Fruit fly (Drosophila melanogaster): ENCODE measurements around the gene Notum.

The Notum gene

DNA sequence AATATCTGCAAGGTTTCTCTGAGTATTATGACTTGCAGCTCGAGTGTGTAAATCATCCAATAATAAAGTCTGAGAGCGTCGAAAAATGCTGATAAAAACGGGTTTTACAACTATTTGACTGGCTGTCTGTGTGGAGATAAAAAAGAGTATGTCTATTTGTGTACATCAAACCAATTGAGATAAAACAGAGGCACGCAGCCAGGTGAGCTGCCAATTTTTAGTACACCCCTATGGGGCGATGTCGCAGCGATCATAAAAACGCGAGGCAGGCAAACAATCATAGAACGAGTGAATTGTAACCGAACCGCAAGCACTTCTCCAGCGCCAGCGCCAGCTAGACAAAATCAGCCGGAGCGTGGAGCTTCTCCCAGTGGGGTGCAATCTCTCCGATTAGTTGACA is 43.4 kb upstream of the Notum start, which contains the start of gene CG17027:
Gene CG17027, plus strand, starts transcription at position 189 of the 400 bp plus-strand sequence.
- TF ChIP-seq cic (GFP tag; optimal IDR thresholded peaks at IDR 0.05) = peak; percentile 59
- no peak for TF ChIP-seq CG5204 (GFP tag; optimal IDR thresholded peaks at IDR 0.05)

DNA sequence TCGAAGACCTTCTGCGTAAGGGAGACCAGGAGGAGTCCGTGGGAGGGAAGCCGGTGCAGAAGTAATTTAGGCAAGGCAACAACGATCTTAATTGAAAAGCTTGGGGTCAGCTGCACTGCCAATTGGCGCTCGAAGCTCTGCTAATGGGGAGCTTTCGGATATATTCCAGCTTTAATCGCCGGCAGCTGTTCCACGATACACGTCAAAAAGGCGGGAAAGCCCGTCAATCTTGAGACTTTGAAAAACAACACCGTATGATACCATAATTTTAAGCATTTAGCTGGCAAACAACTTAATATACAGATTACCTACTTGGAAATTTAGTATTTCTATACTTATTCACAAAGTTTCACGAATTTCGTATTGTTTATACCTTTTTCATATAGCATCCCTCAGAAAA is 41.9 kb upstream of the Notum start:
- TF ChIP-seq CG33017 (tag; optimal IDR thresholded peaks at IDR 0.05) = no peak
- no peak for TF ChIP-seq CG12768 (GFP tag; optimal IDR thresholded peaks at IDR 0.05)
- TF ChIP-seq tj (GFP tag; optimal IDR thresholded peaks at IDR 0.05) = no peak
- TF ChIP-seq cic (GFP tag; optimal IDR thresholded peaks at IDR 0.05) = no peak
- TF ChIP-seq toe (GFP tag; optimal IDR thresholded peaks at IDR 0.05) = no peak
- no peak for TF ChIP-seq Crg-1 (GFP tag; optimal IDR thresholded peaks at IDR 0.05)
- TF ChIP-seq pad (GFP tag; optimal IDR thresholded peaks at IDR 0.05) = no peak
- TF ChIP-seq CG14711 (tag; optimal IDR thresholded peaks at IDR 0.05) = no peak
- no peak for TF ChIP-seq Hr96 (GFP tag; optimal IDR thresholded peaks at IDR 0.05)
- no peak for TF ChIP-seq kay (GFP tag; ENCODE audit: borderline replicate concordance)
- TF ChIP-seq bab1 (GFP tag; optimal IDR thresholded peaks at IDR 0.05) = no peak
- no peak for TF ChIP-seq Clk (GFP tag; optimal IDR thresholded peaks at IDR 0.05)

DNA sequence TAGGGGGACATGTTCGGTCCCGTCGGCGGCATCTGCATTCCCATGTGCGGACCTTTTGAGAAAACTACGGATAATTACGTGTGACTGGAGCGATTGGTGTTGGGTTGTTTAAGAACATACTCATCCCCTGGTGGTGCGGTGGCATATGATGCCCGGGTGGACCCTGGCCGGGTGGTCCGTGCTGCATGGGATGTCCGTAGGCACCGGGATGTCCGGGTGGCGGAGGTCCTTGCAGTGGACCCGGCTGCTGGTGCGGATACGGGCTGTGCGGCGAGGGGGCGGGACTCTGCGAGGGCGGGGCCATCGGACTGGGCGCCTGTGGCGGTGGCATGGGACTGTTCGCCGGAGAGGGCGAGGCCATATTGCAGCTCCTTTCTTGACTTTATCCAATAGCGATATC is 41.1 kb upstream of the Notum start:
- TF ChIP-seq bab1 (GFP tag; optimal IDR thresholded peaks at IDR 0.05) (no peak), cic (GFP tag; optimal IDR thresholded peaks at IDR 0.05) (no peak), CG14711 (tag; optimal IDR thresholded peaks at IDR 0.05) (no peak), CG5204 (GFP tag; optimal IDR thresholded peaks at IDR 0.05) (no peak), CG1620 (GFP tag; optimal IDR thresholded peaks at IDR 0.05) (no peak), ovo (GFP tag; optimal IDR thresholded peaks at IDR 0.05) (no peak), CG33017 (tag; optimal IDR thresholded peaks at IDR 0.05) (no peak), toe (GFP tag; optimal IDR thresholded peaks at IDR 0.05) (no peak), Mnt (GFP tag; optimal IDR thresholded peaks at IDR 0.05) (no peak), CG12768 (GFP tag; optimal IDR thresholded peaks at IDR 0.05) (no peak), CG11617 (GFP tag; optimal IDR thresholded peaks at IDR 0.05) (no peak), cnc (optimal IDR thresholded peaks at IDR 0.05) (no peak), Hr96 (GFP tag; optimal IDR thresholded peaks at IDR 0.05) (no peak)

DNA sequence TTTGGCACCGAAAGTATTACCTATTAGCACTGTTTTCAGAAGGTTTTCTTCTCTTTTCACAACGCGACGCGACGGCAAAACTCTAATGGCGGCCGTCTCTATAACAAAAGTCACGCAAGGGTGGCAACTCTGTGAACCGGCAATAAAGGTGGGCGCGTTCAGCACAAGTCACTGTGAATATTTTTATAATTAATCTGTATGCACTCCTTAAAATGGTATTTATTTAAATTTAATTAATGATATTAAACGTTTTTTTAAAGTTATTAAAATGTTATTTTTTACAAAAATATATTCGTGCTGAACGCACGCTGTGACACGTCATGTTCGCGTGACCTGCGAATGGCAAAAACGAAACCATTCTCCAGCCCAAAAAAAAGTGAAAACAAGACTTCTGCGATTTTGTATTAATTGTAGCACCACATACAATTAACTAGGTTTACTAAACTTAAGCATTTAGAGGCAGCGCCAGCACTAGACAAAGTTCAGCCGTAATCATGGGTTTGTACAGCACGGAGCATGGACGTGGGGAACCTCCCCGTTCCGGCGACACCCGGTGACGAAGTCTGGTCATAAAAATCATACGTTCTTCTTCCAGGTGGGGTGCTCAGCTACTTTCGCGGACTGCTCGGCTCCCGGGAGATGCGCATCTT is 40.4 kb upstream of the Notum start, which contains the start of the genes brm and Arl1:
Gene brm, minus strand, starts transcription at position 87 of the 650 bp plus-strand sequence.
Gene Arl1, plus strand, starts transcription at position 353 of the 650 bp plus-strand sequence.
- TF ChIP-seq CG11617 (GFP tag; optimal IDR thresholded peaks at IDR 0.05) = peak; percentile 99
- peak; percentile 97 for TF ChIP-seq CG1620 (GFP tag; optimal IDR thresholded peaks at IDR 0.05)
- peak; percentile 99 for TF ChIP-seq bab1 (GFP tag; optimal IDR thresholded peaks at IDR 0.05)
- TF ChIP-seq CG12768 (GFP tag; optimal IDR thresholded peaks at IDR 0.05) = peak; percentile 99
- TF ChIP-seq Clk (GFP tag; optimal IDR thresholded peaks at IDR 0.05) = peak; percentile 99
- TF ChIP-seq cnc (optimal IDR thresholded peaks at IDR 0.05) = no peak
- peak; percentile 95 for TF ChIP-seq pad (GFP tag; optimal IDR thresholded peaks at IDR 0.05)
- no peak for TF ChIP-seq kay (GFP tag; ENCODE audit: borderline replicate concordance)
- peak; percentile 98 for TF ChIP-seq CG33017 (tag; optimal IDR thresholded peaks at IDR 0.05)
- TF ChIP-seq cic (GFP tag; optimal IDR thresholded peaks at IDR 0.05) = peak; percentile 93
- TF ChIP-seq ovo (GFP tag; optimal IDR thresholded peaks at IDR 0.05) = peak; percentile 98
- TF ChIP-seq tj (GFP tag; optimal IDR thresholded peaks at IDR 0.05) = peak; percentile 93
- peak; percentile 95 for TF ChIP-seq Mnt (GFP tag; optimal IDR thresholded peaks at IDR 0.05)
- TF ChIP-seq CG7101 (tag; optimal IDR thresholded peaks at IDR 0.05) = peak; percentile 99
- TF ChIP-seq Hr96 (GFP tag; optimal IDR thresholded peaks at IDR 0.05) = peak; percentile 95
- peak; percentile 99 for TF ChIP-seq CG7045 (GFP tag; optimal IDR thresholded peaks at IDR 0.05)
- TF ChIP-seq CG5204 (GFP tag; optimal IDR thresholded peaks at IDR 0.05) = peak; percentile 97
- TF ChIP-seq toe (GFP tag; optimal IDR thresholded peaks at IDR 0.05) = peak; percentile 99
- peak; percentile 98 for TF ChIP-seq CG14711 (tag; optimal IDR thresholded peaks at IDR 0.05)
- TF ChIP-seq Crg-1 (GFP tag; optimal IDR thresholded peaks at IDR 0.05) = peak; percentile 97

DNA sequence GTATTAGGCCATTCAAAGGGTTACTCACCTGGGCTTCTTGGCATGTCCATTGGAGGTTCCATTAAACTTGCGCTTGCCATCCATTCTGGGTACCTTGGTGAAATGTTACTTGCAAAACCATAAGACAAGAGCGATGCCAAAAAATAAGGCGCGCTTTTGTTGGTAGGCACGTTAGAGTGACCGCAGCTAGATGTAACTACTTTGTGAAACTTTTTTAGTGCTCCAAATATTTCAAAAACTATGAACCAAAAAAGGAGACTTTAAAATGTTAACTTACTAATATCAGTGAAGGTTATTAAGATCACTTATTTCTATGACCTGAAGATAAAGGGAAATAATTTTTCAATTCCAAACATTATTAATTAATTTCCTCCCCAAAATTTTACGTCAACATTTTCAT is 35.6 kb upstream of the Notum start, which contains the start of gene PolD1:
Gene PolD1, minus strand, starts transcription at position 181 of the 400 bp plus-strand sequence.
- TF ChIP-seq CG7045 (GFP tag; optimal IDR thresholded peaks at IDR 0.05) (no peak), CG5204 (GFP tag; optimal IDR thresholded peaks at IDR 0.05) (no peak)

DNA sequence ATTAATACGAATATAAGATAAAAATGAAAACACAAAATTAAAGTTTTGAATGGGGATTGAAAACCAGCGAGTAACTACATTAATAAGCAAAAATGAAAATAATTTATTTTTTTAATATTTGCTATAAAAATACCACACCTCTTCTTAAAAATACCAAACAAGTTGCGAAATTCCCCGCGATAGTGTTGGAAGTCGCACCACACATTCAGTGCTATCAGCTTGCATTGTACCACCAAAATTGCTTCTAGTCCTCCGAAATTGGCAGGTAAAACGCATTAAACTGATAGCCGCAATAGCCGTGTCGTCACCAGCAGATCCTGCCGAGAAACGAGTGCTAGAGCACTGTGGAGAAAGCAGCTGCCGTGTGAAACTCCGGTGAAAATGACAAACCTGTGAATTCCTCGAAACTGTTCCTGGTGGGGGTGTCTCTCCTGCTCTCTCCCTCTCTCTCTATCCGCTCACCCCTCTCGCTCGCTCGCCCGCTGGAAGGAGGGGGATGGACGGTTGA is 35.2 kb upstream of the Notum start, which contains the start of gene Hip14:
Gene Hip14, plus strand, starts transcription at position 198 of the 508 bp plus-strand sequence.
- TF ChIP-seq CG7101 (tag; optimal IDR thresholded peaks at IDR 0.05) (peak; percentile 58), toe (GFP tag; optimal IDR thresholded peaks at IDR 0.05) (no peak), CG12768 (GFP tag; optimal IDR thresholded peaks at IDR 0.05) (peak; percentile 65), kay (GFP tag; ENCODE audit: borderline replicate concordance) (no peak), pad (GFP tag; optimal IDR thresholded peaks at IDR 0.05) (peak; percentile 95), cnc (optimal IDR thresholded peaks at IDR 0.05) (no peak), CG5204 (GFP tag; optimal IDR thresholded peaks at IDR 0.05) (no peak), CG14711 (tag; optimal IDR thresholded peaks at IDR 0.05) (peak; percentile 24), ovo (GFP tag; optimal IDR thresholded peaks at IDR 0.05) (no peak), CG1620 (GFP tag; optimal IDR thresholded peaks at IDR 0.05) (peak; percentile 25), CG33017 (tag; optimal IDR thresholded peaks at IDR 0.05) (peak; percentile 16), bab1 (GFP tag; optimal IDR thresholded peaks at IDR 0.05) (peak; percentile 11), Mnt (GFP tag; optimal IDR thresholded peaks at IDR 0.05) (no peak), Clk (GFP tag; optimal IDR thresholded peaks at IDR 0.05) (no peak), CG7045 (GFP tag; optimal IDR thresholded peaks at IDR 0.05) (peak; percentile 12), CG11617 (GFP tag; optimal IDR thresholded peaks at IDR 0.05) (peak; percentile 51), tj (GFP tag; optimal IDR thresholded peaks at IDR 0.05) (no peak), Hr96 (GFP tag; optimal IDR thresholded peaks at IDR 0.05) (no peak), cic (GFP tag; optimal IDR thresholded peaks at IDR 0.05) (peak; percentile 16), Crg-1 (GFP tag; optimal IDR thresholded peaks at IDR 0.05) (peak; percentile 10)
